Worm (Caenorhabditis elegans) whole organism, late embryonic: Measurements from ENCODE around the gene lag-2.

Source experiments
- ama-1 ChIP-seq: fragments of 150-350 bp; optimal IDR thresholded peaks from 2 replicates; lab custom pipeline; 2014
- che-1 ChIP-seq: sonication (generic microtip); optimal IDR thresholded peaks from 2 replicates; lab custom pipeline; 2016; ENCODE audit warnings: mild to moderate bottlenecking, missing genetic modification characterization, missing compliant biosample characterization
- dmd-4 ChIP-seq: sonication (generic microtip); optimal IDR thresholded peaks from 2 replicates; lab custom pipeline; 2016; ENCODE audit warnings: borderline replicate concordance, missing genetic modification characterization, missing compliant biosample characterization
- dve-1 ChIP-seq: sonication (generic microtip); optimal IDR thresholded peaks from 2 replicates; lab custom pipeline; 2017; ENCODE audit warnings: antibody characterized with exemption, mild to moderate bottlenecking, missing genetic modification characterization, missing compliant biosample characterization
- hlh-15 ChIP-seq: sonication (generic microtip); optimal IDR thresholded peaks from 2 replicates; lab custom pipeline; 2016; ENCODE audit warnings: missing genetic modification characterization, missing compliant biosample characterization
- madf-2 ChIP-seq: sonication (generic microtip); optimal IDR thresholded peaks from 2 replicates; lab custom pipeline; 2017; ENCODE audit warnings: missing genetic modification characterization, missing compliant biosample characterization
- nfya-1 ChIP-seq: sonication (generic microtip); optimal IDR thresholded peaks from 2 replicates; lab custom pipeline; 2017; ENCODE audit warnings: missing genetic modification characterization, mild to moderate bottlenecking, missing compliant biosample characterization, antibody characterized with exemption, moderate library complexity
- nhr-11 ChIP-seq: fragments of 150-350 bp; optimal IDR thresholded peaks from 2 replicates; lab custom pipeline; 2014; ENCODE audit warnings: missing biosample characterization, missing genetic modification characterization
- nhr-232 ChIP-seq: sonication (generic microtip); optimal IDR thresholded peaks from 2 replicates; lab custom pipeline; 2016; ENCODE audit warnings: missing genetic modification characterization, missing compliant biosample characterization
- npax-4 ChIP-seq: sonication (generic microtip); optimal IDR thresholded peaks from 2 replicates; lab custom pipeline; 2016; ENCODE audit warnings: missing genetic modification characterization, missing compliant biosample characterization
- pha-4 ChIP-seq: fragments of 150-350 bp; optimal IDR thresholded peaks from 2 replicates; lab custom pipeline; 2018; ENCODE audit warnings: missing biosample characterization, missing genetic modification reagents, missing genetic modification characterization
- sdc-2 ChIP-seq: sonication (generic microtip); optimal IDR thresholded peaks from 2 replicates; lab custom pipeline; 2016; ENCODE audit warnings: missing genotype, missing genetic modification characterization, missing compliant biosample characterization
- syd-9 ChIP-seq: sonication (generic microtip); optimal IDR thresholded peaks from 2 replicates; lab custom pipeline; 2016; ENCODE audit warnings: mild to moderate bottlenecking, missing genetic modification characterization, moderate library complexity, missing compliant biosample characterization
- unc-55 ChIP-seq: sonication (generic microtip); optimal IDR thresholded peaks from 2 replicates; lab custom pipeline; 2017; ENCODE audit warnings: missing biosample characterization, missing genetic modification reagents, missing genetic modification characterization

DNA sequence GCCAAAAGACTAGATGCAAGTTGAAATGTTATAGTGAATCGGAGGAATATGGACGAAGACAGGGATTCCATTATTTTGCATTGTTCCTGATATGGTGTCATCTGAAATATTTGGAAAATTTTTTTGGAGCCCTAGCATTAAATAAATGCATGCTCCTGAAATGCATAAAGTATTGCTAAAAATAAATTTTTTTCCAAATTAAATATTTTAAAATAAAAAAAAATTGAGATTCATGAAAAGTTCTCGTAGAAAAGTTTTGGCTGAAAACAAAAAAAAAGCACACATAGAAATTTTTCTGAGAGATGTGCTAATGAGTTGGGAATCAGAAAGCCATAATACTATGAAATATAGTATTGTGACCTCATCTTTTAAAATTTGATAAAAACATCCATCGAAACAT is 33.1 kb upstream of the lag-2 start, which contains the start of gene srab-7:
- no peak for TF ChIP-seq sdc-2 (tag; lab: Kevin White, UChicago)
- TF ChIP-seq dve-1 (tag; lab: Kevin White, UChicago): no peak
- no peak for TF ChIP-seq syd-9 (tag; lab: Kevin White, UChicago)
- no peak for TF ChIP-seq nfya-1 (tag; lab: Kevin White, UChicago)
- TF ChIP-seq nhr-232 (tag; lab: Kevin White, UChicago): no peak
- no peak for TF ChIP-seq ama-1 (lab: Kevin White, UChicago)
- TF ChIP-seq madf-2 (tag; lab: Kevin White, UChicago): no peak
- TF ChIP-seq che-1: no peak
- TF ChIP-seq dmd-4 (tag; lab: Kevin White, UChicago): no peak
- no peak for TF ChIP-seq unc-55 (GFP tag; lab: Kevin White, UChicago)
- no peak for TF ChIP-seq npax-4 (tag; lab: Kevin White, UChicago)
- TF ChIP-seq nhr-11 (tag; lab: Kevin White, UChicago): no peak
- no peak for TF ChIP-seq hlh-15
- no peak for TF ChIP-seq pha-4
